Worm (Caenorhabditis elegans): ENCODE results near the gene srx-122.

DNA sequence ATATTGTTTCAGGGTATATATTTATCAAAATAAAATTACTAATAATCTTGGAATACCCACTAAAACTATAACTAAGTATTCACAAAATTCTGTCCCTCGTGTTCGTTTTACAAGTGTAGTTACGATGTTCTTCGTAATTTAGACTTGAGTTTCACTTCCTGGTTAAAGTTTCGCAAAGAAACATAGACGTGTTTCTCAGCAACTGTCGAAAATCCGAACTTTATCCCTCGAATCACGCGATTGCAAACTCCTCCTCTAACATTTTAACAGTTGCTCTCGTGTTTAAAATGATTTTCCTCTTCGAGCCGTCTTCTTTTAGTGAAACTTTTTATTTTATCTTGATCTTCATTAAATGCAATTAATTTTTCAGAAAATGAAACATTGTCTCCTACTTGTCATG, 17.7 kb downstream of the srx-122 start, which contains the start of gene T28A11.2:
- TF ChIP-seq pag-3 (tag; optimal IDR thresholded peaks at IDR 0.05; ENCODE audit: borderline replicate concordance) = no peak
- TF ChIP-seq ets-4 (tag; optimal IDR thresholded peaks at IDR 0.05) = no peak
- no peak for TF ChIP-seq hlh-15 (tag; optimal IDR thresholded peaks at IDR 0.05)
- no peak for TF ChIP-seq ceh-19 (GFP tag; optimal IDR thresholded peaks at IDR 0.05)
- no peak for TF ChIP-seq zip-5 (tag; optimal IDR thresholded peaks at IDR 0.05)
- no peak for TF ChIP-seq pat-9 (tag; optimal IDR thresholded peaks at IDR 0.05)
- TF ChIP-seq madf-2 (tag; optimal IDR thresholded peaks at IDR 0.05) = no peak
